Worm (Caenorhabditis elegans): Measurements from ENCODE around the gene C01F6.14.

The C01F6.14 gene

ce11 chrIV:9140172-9140805 is 36.4 kb upstream of the C01F6.14 start:
- 0 out of 2 replicates have a peak, but pooled peaks have one; percentile 9 for TF ChIP-seq mdt-29 (GFP tag; IDR thresholded peaks at IDR 0.05)
- TF ChIP-seq ceh-44 (GFP tag; IDR thresholded peaks at IDR 0.05), result peak; percentile 39; the same call in 1 of the 2 replicates
- no peak for TF ChIP-seq D1046.2 (GFP tag; IDR thresholded peaks at IDR 0.05)
- peak; percentile 70 for TF ChIP-seq F49E8.2 (tag; optimal IDR thresholded peaks at IDR 0.05; ENCODE audit: borderline replicate concordance)
- peak; percentile 90 for TF ChIP-seq snpc-1.2 (GFP tag; IDR thresholded peaks at IDR 0.05)

ce11 chrIV:9135377-9135776 is 31.5 kb upstream of the C01F6.14 start, which contains the start of gene delm-1:
Gene delm-1, minus strand, starts transcription at chrIV:9135477.
- TF ChIP-seq ZK337.2 (GFP tag; IDR thresholded peaks at IDR 0.05), result no peak
- TF ChIP-seq egl-27 (tag; optimal IDR thresholded peaks at IDR 0.05), result no peak
- TF ChIP-seq cey-2 (tag; optimal IDR thresholded peaks at IDR 0.05; ENCODE audit: borderline replicate concordance, insufficient read depth), result no peak
- no peak for TF ChIP-seq hif-1 (tag; optimal IDR thresholded peaks at IDR 0.05)
- no peak for TF ChIP-seq nhr-237 (tag; optimal IDR thresholded peaks at IDR 0.05)
- no peak for TF ChIP-seq nhr-77 (tag; optimal IDR thresholded peaks at IDR 0.05)
- TF ChIP-seq set-16 (GFP tag; IDR thresholded peaks at IDR 0.05), result no peak
- TF ChIP-seq dve-1 (tag; optimal IDR thresholded peaks at IDR 0.05; ENCODE audit: insufficient read depth), result no peak
- no peak for TF ChIP-seq Y48G9A.11 (GFP tag; IDR thresholded peaks at IDR 0.05)
- TF ChIP-seq madf-9 (GFP tag; conservative IDR thresholded peaks at IDR 0.05), result no peak

DNA sequence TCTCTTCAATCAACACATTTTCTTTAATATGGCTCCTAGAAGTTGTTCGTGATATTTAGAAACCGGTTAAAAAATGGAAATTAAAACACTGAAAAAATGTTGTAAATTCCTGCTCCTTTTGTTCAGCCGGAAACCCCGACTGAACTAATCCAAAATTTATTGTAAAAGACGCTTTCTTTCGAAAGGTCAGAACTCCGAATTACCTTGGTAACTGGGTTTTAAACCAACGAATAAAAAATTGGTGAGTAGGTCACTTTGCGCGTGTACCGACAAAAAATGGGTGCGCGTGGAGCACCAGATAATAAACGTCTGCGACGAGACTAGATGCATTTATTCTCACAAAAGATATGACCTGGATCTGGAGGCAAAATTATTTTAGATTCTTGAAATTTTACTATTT is 26.7 kb upstream of the C01F6.14 start:
- TF ChIP-seq nhr-111 (GFP tag; optimal IDR thresholded peaks at IDR 0.05), result no peak
- TF ChIP-seq cey-2 (tag; optimal IDR thresholded peaks at IDR 0.05; ENCODE audit: borderline replicate concordance, insufficient read depth), result no peak
- no peak for TF ChIP-seq vab-7 (GFP tag; IDR thresholded peaks at IDR 0.05)
- peak; percentile 73 for TF ChIP-seq T26A8.4 (GFP tag; IDR thresholded peaks at IDR 0.05)
- 0 out of 2 replicates have a peak, but pooled peaks have one; percentile 18 for TF ChIP-seq php-3 (GFP tag; IDR thresholded peaks at IDR 0.05)
- TF ChIP-seq daf-16 (GFP tag; optimal IDR thresholded peaks at IDR 0.05), result no peak
- peak; percentile 19 for TF ChIP-seq daf-16 (tag; optimal IDR thresholded peaks at IDR 0.05)
- no peak for TF ChIP-seq set-16 (GFP tag; IDR thresholded peaks at IDR 0.05)
- no peak for TF ChIP-seq mep-1 (tag; optimal IDR thresholded peaks at IDR 0.05)
- 0 out of 2 replicates have a peak, but pooled peaks have one; percentile 43 for TF ChIP-seq lim-7 (GFP tag; IDR thresholded peaks at IDR 0.05)
- 0 out of 2 replicates have a peak, but pooled peaks have one; percentile 11 for TF ChIP-seq Y105C5A.15 (GFP tag; IDR thresholded peaks at IDR 0.05)
- TF ChIP-seq lin-38 (GFP tag; IDR thresholded peaks at IDR 0.05), result peak; percentile 33
- TF ChIP-seq saeg-2 (GFP tag; IDR thresholded peaks at IDR 0.05), result no peak
- TF ChIP-seq dmd-6 (GFP tag; IDR thresholded peaks at IDR 0.05), result no peak
- TF ChIP-seq aly-2 (tag; optimal IDR thresholded peaks at IDR 0.05), result no peak
- TF ChIP-seq unc-62 (GFP tag; optimal IDR thresholded peaks at IDR 0.05 in 1 of 2), result no peak
- TF ChIP-seq unc-62 (tag; optimal IDR thresholded peaks at IDR 0.05), result no peak
- no peak for TF ChIP-seq ctbp-1 (GFP tag; IDR thresholded peaks at IDR 0.05)
- TF ChIP-seq ceh-28 (tag; optimal IDR thresholded peaks at IDR 0.05), result no peak
- no peak for TF ChIP-seq ceh-44 (GFP tag; IDR thresholded peaks at IDR 0.05)
- no peak for TF ChIP-seq attf-4 (tag; optimal IDR thresholded peaks at IDR 0.05)
- TF ChIP-seq nhr-41 (GFP tag; IDR thresholded peaks at IDR 0.05), result 0 out of 2 replicates have a peak, but pooled peaks have one; percentile 26
- no peak for TF ChIP-seq nhr-77 (tag; optimal IDR thresholded peaks at IDR 0.05)
- no peak for TF ChIP-seq hmg-1.1 (GFP tag; IDR thresholded peaks at IDR 0.05)
- TF ChIP-seq madf-9 (GFP tag; conservative IDR thresholded peaks at IDR 0.05), result no peak
- TF ChIP-seq pqm-1 (tag; optimal IDR thresholded peaks at IDR 0.05), result no peak
- no peak for TF ChIP-seq D1046.2 (GFP tag; IDR thresholded peaks at IDR 0.05)
- TF ChIP-seq arid-1 (GFP tag; conservative IDR thresholded peaks at IDR 0.05), result peak; percentile 70
- TF ChIP-seq mxl-3 (GFP tag; optimal IDR thresholded peaks at IDR 0.05), result no peak
- peak; percentile 51 for TF ChIP-seq F49E8.2 (tag; optimal IDR thresholded peaks at IDR 0.05; ENCODE audit: borderline replicate concordance)
- no peak for TF ChIP-seq pha-4 (GFP tag; IDR thresholded peaks at IDR 0.05)
- TF ChIP-seq pha-4 (tag; optimal IDR thresholded peaks at IDR 0.05), result no peak
- TF ChIP-seq hlh-30 (tag; optimal IDR thresholded peaks at IDR 0.05; ENCODE audit: insufficient read depth), result no peak
- peak; percentile 13 for TF ChIP-seq lin-13 (GFP tag; optimal IDR thresholded peaks at IDR 0.05)
- no peak for TF ChIP-seq unc-130 (GFP tag; optimal IDR thresholded peaks at IDR 0.05)
- TF ChIP-seq T20F7.1 (GFP tag; optimal IDR thresholded peaks at IDR 0.05), result no peak
- no peak for TF ChIP-seq F37D6.2 (tag; optimal IDR thresholded peaks at IDR 0.05)
